Worm (Caenorhabditis elegans) whole organism, mixed stage, embryonic: ENCODE measurements around the gene mdt-21.

Experiments used
- bed-3 ChIP-seq: fragments of 200-800 bp; sonication (Bioruptor generic); optimal IDR thresholded peaks from 3 replicates; lab custom pipeline; 2018; ENCODE audit warnings: mild to moderate bottlenecking, missing genetic modification characterization, moderate library complexity, missing compliant biosample characterization
- ceh-39 ChIP-seq: fragments of 150-350 bp; optimal IDR thresholded peaks from 2 replicates; lab custom pipeline; 2014; ENCODE audit warnings: missing biosample characterization, missing genetic modification characterization
- ces-1 ChIP-seq: fragments of 150-350 bp; optimal IDR thresholded peaks from 2 replicates; lab custom pipeline; 2014; ENCODE audit warnings: missing biosample characterization, missing genetic modification reagents, missing genetic modification characterization
- cnd-1 ChIP-seq: fragments of 200-800 bp; sonication (Bioruptor generic); optimal IDR thresholded peaks from 2 replicates; lab custom pipeline; 2018; ENCODE audit warnings: mild to moderate bottlenecking, missing genetic modification characterization, missing compliant biosample characterization
- lin-13 ChIP-seq: fragments of 150-350 bp; optimal IDR thresholded peaks from 2 replicates; lab custom pipeline; 2014; ENCODE audit warnings: missing biosample characterization, missing genetic modification characterization
- mls-2 ChIP-seq: sonication (generic microtip); optimal IDR thresholded peaks from 2 replicates; lab custom pipeline; 2016; ENCODE audit warnings: mild to moderate bottlenecking, missing genetic modification characterization, moderate library complexity, missing compliant biosample characterization
- nhr-76 ChIP-seq: sonication (generic microtip); optimal IDR thresholded peaks from 2 replicates; lab custom pipeline; 2017; ENCODE audit warnings: missing biosample characterization, missing genetic modification characterization
- unc-120 ChIP-seq: sonication (generic microtip); optimal IDR thresholded peaks from 2 replicates; lab custom pipeline; 2017; ENCODE audit warnings: missing genetic modification characterization, missing compliant biosample characterization; ENCODE audit not compliant: poor library complexity, severe bottlenecking
- unc-39 ChIP-seq: fragments of 150-350 bp; optimal IDR thresholded peaks from 2 replicates; lab custom pipeline; 2014; ENCODE audit warnings: missing biosample characterization, missing genetic modification characterization
- unc-62 ChIP-seq: fragments of 150-350 bp; optimal IDR thresholded peaks from 2 replicates; lab custom pipeline; 2014; ENCODE audit warnings: missing biosample characterization, missing genetic modification reagents, missing genetic modification characterization
- zip-8 ChIP-seq: fragments of 150-350 bp; optimal IDR thresholded peaks from 2 replicates; lab custom pipeline; 2014; ENCODE audit warnings: missing biosample characterization, missing genetic modification characterization
- ztf-11 ChIP-seq: fragments of 150-350 bp; optimal IDR thresholded peaks from 2 replicates; lab custom pipeline; 2014; ENCODE audit warnings: missing biosample characterization, missing genetic modification characterization

The mdt-21 gene

DNA sequence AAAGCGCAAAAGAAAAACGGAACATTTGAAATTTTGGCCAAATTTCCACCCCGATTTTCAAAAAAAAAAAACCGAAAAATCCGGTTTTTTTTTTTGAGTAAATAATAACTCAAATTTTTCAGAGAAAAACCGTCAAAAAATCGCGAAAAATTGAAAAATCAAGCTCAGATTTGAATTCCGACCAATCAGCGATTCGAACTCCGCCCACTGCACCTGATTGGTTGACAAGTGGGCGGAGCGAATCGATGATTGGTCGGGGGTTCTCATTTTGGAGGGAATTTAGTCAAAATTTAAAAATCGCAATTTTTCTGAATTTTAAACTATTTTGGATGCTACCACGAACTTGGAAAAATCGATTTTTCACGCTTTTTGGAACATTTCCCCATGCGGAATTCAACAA is 51.6 kb downstream of the mdt-21 start:
- no peak for TF ChIP-seq unc-39 (tag; lab: Kevin White, UChicago)
- no peak for TF ChIP-seq unc-120 (tag; lab: Kevin White, UChicago)
- TF ChIP-seq mls-2: no peak
- TF ChIP-seq bed-3 (GFP tag; lab: Kevin White, UChicago): no peak
- no peak for TF ChIP-seq ces-1 (GFP tag; lab: Kevin White, UChicago)
- TF ChIP-seq unc-62 (GFP tag; lab: Kevin White, UChicago): no peak
- TF ChIP-seq zip-8 (tag; lab: Kevin White, UChicago): no peak
- TF ChIP-seq lin-13 (tag; lab: Kevin White, UChicago): no peak
- TF ChIP-seq nhr-76 (tag; lab: Kevin White, UChicago): no peak
- TF ChIP-seq ceh-39 (tag; lab: Kevin White, UChicago): no peak
- TF ChIP-seq cnd-1: no peak
- no peak for TF ChIP-seq ztf-11 (tag; lab: Kevin White, UChicago)
